Fruit fly (Drosophila melanogaster): ENCODE data around the gene CG7720.

CG7720 gene

dm6 chr3R:18745961-18746468 is 49.0 kb downstream of the CG7720 start, which contains the start of the genes PGS1 and gwl (continued):
- TF ChIP-seq shn (GFP tag; optimal IDR thresholded peaks at IDR 0.05): no peak
- TF ChIP-seq Opbp (GFP tag; IDR thresholded peaks at IDR 0.05; ENCODE audit: partially characterized antibody): no peak; the same call in 2 of the 3 replicates
- TF ChIP-seq CG11723 (GFP tag; optimal IDR thresholded peaks at IDR 0.05): no peak
- no peak for TF ChIP-seq CG5180 (GFP tag; optimal IDR thresholded peaks at IDR 0.05)
- no peak for TF ChIP-seq lov (optimal IDR thresholded peaks at IDR 0.05)
- no peak for TF ChIP-seq lov (GFP tag; IDR thresholded peaks at IDR 0.05)
- TF ChIP-seq Nf-YB (GFP tag; optimal IDR thresholded peaks at IDR 0.05): no peak
- peak; percentile 43; the same call in 1 of the 2 replicates for TF ChIP-seq CG11696 (GFP tag; IDR thresholded peaks at IDR 0.05)
- TF ChIP-seq Antp (GFP tag; optimal IDR thresholded peaks at IDR 0.05): peak; percentile 13
- TF ChIP-seq CG11093 (GFP tag; IDR thresholded peaks at IDR 0.05): peak; percentile 77; the same call in 2 of the 3 replicates
- TF ChIP-seq CG30403 (GFP tag; optimal IDR thresholded peaks at IDR 0.05): peak; percentile 90
- peak; percentile 90 for TF ChIP-seq CoRest (tag; optimal IDR thresholded peaks at IDR 0.05)
- TF ChIP-seq CG9817 (tag; optimal IDR thresholded peaks at IDR 0.05): peak; percentile 80
- no peak for TF ChIP-seq gfzf (GFP tag; optimal IDR thresholded peaks at IDR 0.05)
- no peak for TF ChIP-seq cad (GFP tag; optimal IDR thresholded peaks at IDR 0.05)
- TF ChIP-seq Sry-δ (GFP tag; optimal IDR thresholded peaks at IDR 0.05): peak; percentile 75
- TF ChIP-seq CG12236 (GFP tag; optimal IDR thresholded peaks at IDR 0.05): no peak
- TF ChIP-seq CG10274 (GFP tag; optimal IDR thresholded peaks at IDR 0.05): no peak
- TF ChIP-seq CG31365 (tag; optimal IDR thresholded peaks at IDR 0.05): no peak
- TF ChIP-seq disco-r (GFP tag; optimal IDR thresholded peaks at IDR 0.05): no peak
- TF ChIP-seq CG17802 (tag; optimal IDR thresholded peaks at IDR 0.05): peak; percentile 12
- peak; percentile 61 for TF ChIP-seq psq (GFP tag; optimal IDR thresholded peaks at IDR 0.05)
- no peak for TF ChIP-seq CG8089 (GFP tag; optimal IDR thresholded peaks at IDR 0.05)
- TF ChIP-seq CG18476 (GFP tag; optimal IDR thresholded peaks at IDR 0.05): peak; percentile 25
- TF ChIP-seq CG13775 (GFP tag; optimal IDR thresholded peaks at IDR 0.05): peak; percentile 78
- TF ChIP-seq zen2 (GFP tag; IDR thresholded peaks at IDR 0.05; ENCODE audit: partially characterized antibody): no peak
- no peak for TF ChIP-seq sima (GFP tag; optimal IDR thresholded peaks at IDR 0.05)
- no peak for TF ChIP-seq CG10431 (GFP tag; optimal IDR thresholded peaks at IDR 0.05)
- peak; percentile 35 for TF ChIP-seq CG17612 (GFP tag; IDR thresholded peaks at IDR 0.05)
- no peak for TF ChIP-seq br (optimal IDR thresholded peaks at IDR 0.05)
- peak; percentile 67 for TF ChIP-seq MBD-R2 (GFP tag; IDR thresholded peaks at IDR 0.05)
- TF ChIP-seq her (GFP tag; optimal IDR thresholded peaks at IDR 0.05): no peak
- peak; percentile 76 for TF ChIP-seq CG11456 (GFP tag; IDR thresholded peaks at IDR 0.05)
- no peak for TF ChIP-seq HmgD (GFP tag; optimal IDR thresholded peaks at IDR 0.05)
- no peak for TF ChIP-seq gt (GFP tag; IDR thresholded peaks at IDR 0.05)
- peak; percentile 68 for TF ChIP-seq stwl (tag; optimal IDR thresholded peaks at IDR 0.05)
- TF ChIP-seq CG15601 (tag; optimal IDR thresholded peaks at IDR 0.05): no peak
- no peak for TF ChIP-seq Mad (GFP tag; optimal IDR thresholded peaks at IDR 0.05)
- no peak for TF ChIP-seq CG7963 (GFP tag; IDR thresholded peaks at IDR 0.05; ENCODE audit: partially characterized antibody)
- peak; percentile 70 for TF ChIP-seq Awh (GFP tag; IDR thresholded peaks at IDR 0.05)
- no peak for TF ChIP-seq scrt (GFP tag; optimal IDR thresholded peaks at IDR 0.05)
- TF ChIP-seq Drgx (GFP tag; IDR thresholded peaks at IDR 0.05): 0 out of 2 replicates have a peak, but pooled peaks have one; percentile 37
- TF ChIP-seq gem (tag; optimal IDR thresholded peaks at IDR 0.05): peak; percentile 89
- no peak for TF ChIP-seq schlank (tag; optimal IDR thresholded peaks at IDR 0.05)
- TF ChIP-seq CG10565 (GFP tag; optimal IDR thresholded peaks at IDR 0.05): no peak
- TF ChIP-seq CG14050 (GFP tag; IDR thresholded peaks at IDR 0.05): peak; percentile 33; the same call in 1 of the 3 replicates
- no peak for TF ChIP-seq CG15073 (GFP tag; optimal IDR thresholded peaks at IDR 0.05)
- TF ChIP-seq CG10959 (GFP tag; IDR thresholded peaks at IDR 0.05): peak; percentile 48; the same call in 1 of the 2 replicates
- TF ChIP-seq NC2β (GFP tag; optimal IDR thresholded peaks at IDR 0.05): no peak
- TF ChIP-seq CG3995 (GFP tag; optimal IDR thresholded peaks at IDR 0.05): peak; percentile 51
- peak; percentile 81 for TF ChIP-seq CG4730 (GFP tag; IDR thresholded peaks at IDR 0.05)
- no peak for TF ChIP-seq CG7987 (GFP tag; optimal IDR thresholded peaks at IDR 0.05)

All from whole organism, embryonic.